Worm (Caenorhabditis elegans) whole organism, late embryonic: ENCODE results near the gene fbxa-219.

Experiments used
- Y22D7AL.16 ChIP-seq: sonication (generic microtip); optimal IDR thresholded peaks from 2 replicates; lab custom pipeline; 2016; ENCODE audit warnings: missing genetic modification characterization, missing compliant biosample characterization
- ama-1 ChIP-seq: fragments of 150-350 bp; optimal IDR thresholded peaks from 2 replicates; lab custom pipeline; 2014
- ceh-24 ChIP-seq: sonication (generic microtip); optimal IDR thresholded peaks from 2 replicates; lab custom pipeline; 2016; ENCODE audit warnings: mild to moderate bottlenecking, missing genetic modification characterization, missing compliant biosample characterization
- ceh-48 ChIP-seq: sonication (generic microtip); optimal IDR thresholded peaks from 2 replicates; lab custom pipeline; 2016; ENCODE audit warnings: missing genetic modification characterization, inconsistent platforms, missing compliant biosample characterization
- elt-2 ChIP-seq: sonication (generic microtip); optimal IDR thresholded peaks from 2 replicates; lab custom pipeline; 2016; ENCODE audit warnings: missing genetic modification reagents, missing genetic modification characterization, missing compliant biosample characterization
- hlh-30 ChIP-seq: sonication (generic microtip); optimal IDR thresholded peaks from 2 replicates; lab custom pipeline; 2017; ENCODE audit warnings: antibody characterized with exemption, missing genetic modification characterization, missing compliant biosample characterization; ENCODE audit not compliant: insufficient read depth
- pha-4 ChIP-seq: fragments of 150-350 bp; optimal IDR thresholded peaks from 2 replicates; lab custom pipeline; 2018; ENCODE audit warnings: missing biosample characterization, missing genetic modification reagents, missing genetic modification characterization
- tbx-2 ChIP-seq: sonication (generic microtip); optimal IDR thresholded peaks from 2 replicates; lab custom pipeline; 2016; ENCODE audit warnings: missing genetic modification characterization, missing compliant biosample characterization

DNA sequence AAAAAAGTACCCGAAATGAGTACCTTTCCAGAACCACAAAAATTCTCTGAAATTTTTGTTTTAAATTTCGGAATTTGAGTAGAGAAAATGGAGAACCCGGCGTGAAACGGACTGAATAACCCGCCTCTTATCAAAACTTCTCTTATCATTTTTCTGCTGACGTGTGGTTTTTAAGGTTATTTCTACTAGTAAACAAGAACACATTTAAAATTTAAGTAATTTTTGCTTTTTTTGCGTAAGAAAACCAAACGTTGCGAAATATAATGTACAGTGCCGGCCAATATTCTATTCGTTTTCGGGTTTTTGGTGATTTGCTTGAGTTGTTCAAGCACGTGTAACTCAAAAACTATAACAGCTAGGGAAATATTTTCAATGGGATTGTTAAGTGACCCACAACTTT lies 19.8 kb downstream of the fbxa-219 start:
- TF ChIP-seq ceh-48 (tag; lab: Kevin White, UChicago) = no peak
- no peak for TF ChIP-seq ceh-24 (tag; lab: Kevin White, UChicago)
- peak; percentile 16 for TF ChIP-seq elt-2 (tag; lab: Kevin White, UChicago)
- TF ChIP-seq tbx-2 (tag; lab: Kevin White, UChicago) = no peak
- no peak for TF ChIP-seq Y22D7AL.16 (tag; lab: Kevin White, UChicago)
- no peak for TF ChIP-seq ama-1 (lab: Kevin White, UChicago)
- no peak for TF ChIP-seq hlh-30 (tag; lab: Kevin White, UChicago)
- TF ChIP-seq pha-4 (tag; lab: Kevin White, UChicago) = no peak
